Fruit fly (Drosophila melanogaster) whole organism, embryonic: Measurements from ENCODE around the gene iav.

Experiments used
- Abd-B ChIP-seq: fragments of 200-800 bp; sonication (Bioruptor generic); optimal IDR thresholded peaks from 2 replicates; lab custom pipeline; 2018; ENCODE audit warnings: missing biosample characterization, mild to moderate bottlenecking, missing genetic modification characterization, moderate library complexity
- Antp ChIP-seq: fragments of 200-800 bp; sonication (Bioruptor generic); optimal IDR thresholded peaks from 3 replicates; lab custom pipeline; 2016; ENCODE audit warnings: missing biosample characterization, missing genetic modification characterization
- Atf3 ChIP-seq: fragments of 200-800 bp; sonication (Bioruptor generic); optimal IDR thresholded peaks from 3 replicates; lab custom pipeline; 2016; ENCODE audit warnings: missing biosample characterization, missing genetic modification characterization
- CG12071 ChIP-seq: fragments of 200-800 bp; sonication (Bioruptor generic); optimal IDR thresholded peaks from 3 replicates; lab custom pipeline; 2018; ENCODE audit warnings: missing biosample characterization, mild to moderate bottlenecking, missing genetic modification characterization
- CG13424 ChIP-seq: fragments of 200-800 bp; sonication (Bioruptor generic); optimal IDR thresholded peaks from 2 replicates; lab custom pipeline; 2019; ENCODE audit warnings: missing biosample characterization, mild to moderate bottlenecking, missing genetic modification characterization, moderate library complexity
- CG15514 ChIP-seq: fragments of 200-800 bp; sonication (Bioruptor generic); optimal IDR thresholded peaks from 3 replicates; lab custom pipeline; 2017; ENCODE audit warnings: missing biosample characterization, missing genetic modification characterization, mild to moderate bottlenecking, moderate library complexity, missing genetic modification reagents
- CG1603 ChIP-seq: fragments of 200-800 bp; sonication (Bioruptor generic); optimal IDR thresholded peaks from 2 replicates; lab custom pipeline; 2019; ENCODE audit warnings: missing biosample characterization, mild to moderate bottlenecking, missing genetic modification characterization, moderate library complexity
- CG16813 ChIP-seq: fragments of 200-800 bp; sonication (Bioruptor generic); IDR thresholded peaks from 3 replicates; pipeline ENCODE4 v1.3.6; 2022; ENCODE audit warnings: missing biosample characterization, missing genetic modification characterization; ENCODE audit not compliant: partially characterized antibody
- CG17359 ChIP-seq: fragments of 200-800 bp; sonication (Bioruptor generic); optimal IDR thresholded peaks from 3 replicates; lab custom pipeline; 2018; ENCODE audit warnings: missing biosample characterization, mild to moderate bottlenecking, missing genetic modification characterization, moderate library complexity
- CG17802 ChIP-seq: fragments of 200-800 bp; sonication (Bioruptor generic); optimal IDR thresholded peaks from 2 replicates; lab custom pipeline; 2018; ENCODE audit warnings: missing biosample characterization, mild to moderate bottlenecking, missing genetic modification characterization, moderate library complexity
- CG18476 ChIP-seq: fragments of 200-800 bp; sonication (Bioruptor generic); optimal IDR thresholded peaks from 2 replicates; lab custom pipeline; 2016; ENCODE audit warnings: missing biosample characterization, mild to moderate bottlenecking, missing genetic modification characterization
- CG2120 ChIP-seq: fragments of 200-800 bp; sonication (Bioruptor generic); optimal IDR thresholded peaks from 3 replicates; lab custom pipeline; 2016; ENCODE audit warnings: missing biosample characterization, missing genetic modification characterization
- CG31224 ChIP-seq: fragments of 200-800 bp; sonication (Bioruptor generic); IDR thresholded peaks from 2 replicates; pipeline ENCODE4 v1.3.6; 2022; ENCODE audit warnings: missing biosample characterization, missing genetic modification characterization
- CG4617 ChIP-seq: fragments of 200-800 bp; sonication (Bioruptor generic); optimal IDR thresholded peaks from 3 replicates; lab custom pipeline; 2016; ENCODE audit warnings: missing biosample characterization, missing genetic modification characterization, borderline replicate concordance
- CG4730 ChIP-seq: fragments of 200-800 bp; sonication (Bioruptor generic); IDR thresholded peaks from 2 replicates; pipeline ENCODE4 v1.3.6; 2022; ENCODE audit warnings: missing biosample characterization, missing genetic modification characterization
- CG7928 ChIP-seq: fragments of 200-800 bp; sonication (Bioruptor generic); optimal IDR thresholded peaks from 2 replicates; lab custom pipeline; 2017; ENCODE audit warnings: missing biosample characterization, mild to moderate bottlenecking, missing genetic modification characterization
- CG8478 ChIP-seq: fragments of >200 bp; optimal IDR thresholded peaks from 2 replicates; lab custom pipeline; 2018
- CG9797 ChIP-seq: fragments of 200-800 bp; sonication (Bioruptor generic); optimal IDR thresholded peaks from 3 replicates; lab custom pipeline; 2018; ENCODE audit warnings: missing biosample characterization, mild to moderate bottlenecking, missing genetic modification characterization
- CG9932 ChIP-seq: fragments of 200-800 bp; sonication (Bioruptor generic); IDR thresholded peaks from 2 replicates; pipeline ENCODE4 v1.3.6; 2022; ENCODE audit warnings: missing biosample characterization, missing genetic modification characterization
- Doc2 ChIP-seq: fragments of 200-800 bp; sonication (Bioruptor generic); IDR thresholded peaks from 2 replicates; pipeline ENCODE4 v1.3.6; 2022; ENCODE audit warnings: missing biosample characterization, missing genetic modification characterization
- Ets65A ChIP-seq: fragments of 200-800 bp; sonication (Bioruptor generic); peaks from one replicate; lab custom pipeline; 2016; ENCODE audit warnings: missing biosample characterization, missing genetic modification characterization
- Fer1 ChIP-seq: fragments of 200-800 bp; sonication (Bioruptor generic); optimal IDR thresholded peaks from 2 replicates; lab custom pipeline; 2017; ENCODE audit warnings: missing biosample characterization, mild to moderate bottlenecking, missing genetic modification characterization
- Fer3 ChIP-seq: fragments of 200-800 bp; sonication (Bioruptor generic); optimal IDR thresholded peaks from 2 replicates; lab custom pipeline; 2018; ENCODE audit warnings: missing biosample characterization, mild to moderate bottlenecking, missing genetic modification characterization, moderate library complexity
- HLH4C ChIP-seq: fragments of 200-800 bp; sonication (Bioruptor generic); IDR thresholded peaks from 3 replicates; pipeline ENCODE4 v1.3.6; 2022; ENCODE audit warnings: missing biosample characterization, missing genetic modification characterization; ENCODE audit not compliant: partially characterized antibody
- Max ChIP-seq: fragments of 200-800 bp; sonication (Bioruptor generic); optimal IDR thresholded peaks from 2 replicates; lab custom pipeline; 2016; ENCODE audit warnings: missing biosample characterization, mild to moderate bottlenecking, missing genetic modification characterization
- Nf-YA ChIP-seq: fragments of 200-800 bp; sonication (Bioruptor generic); IDR thresholded peaks from 2 replicates; pipeline ENCODE4 v1.3.6; 2022; ENCODE audit warnings: missing biosample characterization, missing genetic modification characterization
- Oaz ChIP-seq: fragments of 200-800 bp; sonication (Bioruptor generic); IDR thresholded peaks from 2 replicates; pipeline ENCODE4 v1.3.6; 2022; ENCODE audit warnings: missing biosample characterization, missing genetic modification characterization
- Rfx ChIP-seq: fragments of 200-800 bp; sonication (Bioruptor generic); IDR thresholded peaks from 2 replicates; pipeline ENCODE4 v1.3.6; 2022; ENCODE audit warnings: missing biosample characterization, missing genetic modification characterization
- Sox102F ChIP-seq: fragments of 200-800 bp; sonication (Bioruptor generic); optimal IDR thresholded peaks from 2 replicates; lab custom pipeline; 2018; ENCODE audit warnings: missing biosample characterization, mild to moderate bottlenecking, missing genetic modification characterization, moderate library complexity
- Sry-β ChIP-seq: fragments of 200-800 bp; sonication (Bioruptor generic); optimal IDR thresholded peaks from 2 replicates; lab custom pipeline; 2018; ENCODE audit warnings: missing biosample characterization, mild to moderate bottlenecking, missing genetic modification characterization, moderate library complexity
- YL-1 ChIP-seq: fragments of 200-800 bp; sonication (Bioruptor generic); optimal IDR thresholded peaks from 3 replicates; lab custom pipeline; 2017; ENCODE audit warnings: missing biosample characterization, mild to moderate bottlenecking, missing genetic modification characterization
- ac ChIP-seq: fragments of 200-800 bp; sonication (Bioruptor generic); optimal IDR thresholded peaks from 3 replicates; lab custom pipeline; 2017; ENCODE audit warnings: missing biosample characterization, mild to moderate bottlenecking, missing genetic modification characterization
- az2 ChIP-seq: fragments of 200-800 bp; sonication (Bioruptor generic); optimal IDR thresholded peaks from 3 replicates; lab custom pipeline; 2016; ENCODE audit warnings: missing biosample characterization, missing genetic modification characterization
- br ChIP-seq: fragments of >200 bp; optimal IDR thresholded peaks from 2 replicates; lab custom pipeline; 2017
- disco-r ChIP-seq: fragments of 200-800 bp; sonication (Bioruptor generic); optimal IDR thresholded peaks from 2 replicates; lab custom pipeline; 2016; ENCODE audit warnings: missing biosample characterization, missing genetic modification characterization
- dmrt11E ChIP-seq: fragments of 200-800 bp; sonication (Bioruptor generic); optimal IDR thresholded peaks from 3 replicates; lab custom pipeline; 2018; ENCODE audit warnings: missing biosample characterization, mild to moderate bottlenecking, missing genetic modification characterization, moderate library complexity
- fd3F ChIP-seq: fragments of 200-800 bp; sonication (Bioruptor generic); optimal IDR thresholded peaks from 2 replicates; lab custom pipeline; 2018; ENCODE audit warnings: missing biosample characterization, mild to moderate bottlenecking, missing genetic modification characterization, moderate library complexity
- gcm2 ChIP-seq: fragments of 200-800 bp; sonication (Bioruptor generic); optimal IDR thresholded peaks from 2 replicates; lab custom pipeline; 2016; ENCODE audit warnings: missing biosample characterization, missing genetic modification characterization
- ham ChIP-seq: fragments of 200-800 bp; sonication (Bioruptor generic); IDR thresholded peaks from 2 replicates; pipeline ENCODE4 v1.3.6; 2022; ENCODE audit warnings: missing biosample characterization, missing genetic modification characterization
- jigr1 ChIP-seq: fragments of 200-800 bp; sonication (Bioruptor generic); IDR thresholded peaks from 3 replicates; pipeline ENCODE4 v1.3.6; 2022; ENCODE audit warnings: missing biosample characterization, missing genetic modification characterization
- ken ChIP-seq: fragments of 200-800 bp; sonication (Bioruptor generic); IDR thresholded peaks from 3 replicates; pipeline ENCODE4 v1.3.6; 2022; ENCODE audit warnings: missing biosample characterization, missing genetic modification characterization
- luna ChIP-seq: fragments of 200-800 bp; sonication (Bioruptor generic); optimal IDR thresholded peaks from 2 replicates; lab custom pipeline; 2016; ENCODE audit warnings: missing biosample characterization, missing genetic modification characterization
- ranshi ChIP-seq: fragments of 200-800 bp; sonication (Bioruptor generic); IDR thresholded peaks from 2 replicates; pipeline ENCODE4 v1.3.6; 2022; ENCODE audit warnings: missing biosample characterization, missing genetic modification characterization
- sisA ChIP-seq: fragments of 200-800 bp; sonication (Bioruptor generic); IDR thresholded peaks from 2 replicates; pipeline ENCODE4 v1.3.6; 2022; ENCODE audit warnings: missing biosample characterization, missing genetic modification characterization
- so ChIP-seq: fragments of 200-800 bp; sonication (Bioruptor generic); IDR thresholded peaks from 3 replicates; pipeline ENCODE4 v1.3.6; 2022; ENCODE audit warnings: missing biosample characterization, missing genetic modification characterization
- sob ChIP-seq: fragments of 200-800 bp; sonication (Bioruptor generic); IDR thresholded peaks from 2 replicates; pipeline ENCODE4 v1.3.6; 2022; ENCODE audit warnings: missing biosample characterization, missing genetic modification characterization
- ssp ChIP-seq: fragments of 200-800 bp; sonication (Bioruptor generic); IDR thresholded peaks from 2 replicates; pipeline ENCODE4 v1.3.6; 2022; ENCODE audit warnings: missing biosample characterization, missing genetic modification characterization
- tna ChIP-seq: fragments of 200-800 bp; sonication (Bioruptor generic); IDR thresholded peaks from 2 replicates; pipeline ENCODE4 v1.3.6; 2022; ENCODE audit warnings: missing biosample characterization, missing genetic modification characterization; ENCODE audit not compliant: partially characterized antibody
- tup ChIP-seq: fragments of 200-800 bp; sonication (Bioruptor generic); optimal IDR thresholded peaks from 2 replicates; lab custom pipeline; 2016; ENCODE audit warnings: missing biosample characterization, mild to moderate bottlenecking, missing genetic modification characterization, moderate library complexity
- wek ChIP-seq: fragments of 200-800 bp; sonication (Bioruptor generic); optimal IDR thresholded peaks from 3 replicates; lab custom pipeline; 2018; ENCODE audit warnings: missing biosample characterization, mild to moderate bottlenecking, missing genetic modification characterization, moderate library complexity
- zen2 ChIP-seq: fragments of 200-800 bp; sonication (Bioruptor generic); IDR thresholded peaks from 3 replicates; pipeline ENCODE4 v1.3.6; 2022; ENCODE audit warnings: missing biosample characterization, missing genetic modification characterization; ENCODE audit not compliant: partially characterized antibody

Gene iav

dm6 chrX:6794190-6794589 is 19.6 kb upstream of the iav start (continued):
- TF ChIP-seq CG15514 (GFP tag; lab: Kevin White, UChicago) (peak; percentile 72), CG4730 (peak; percentile 73), br (lab: Kevin White, UChicago) (no peak), Atf3 (GFP tag; lab: Kevin White, UChicago) (peak; percentile 74), Sox102F (GFP tag; lab: Kevin White, UChicago) (peak; percentile 87), sob (GFP tag; lab: Robert Waterston, UW) (peak; percentile 84), Oaz (peak; percentile 65; the same call in 1 of the 2 replicates), Sry-β (no peak), wek (GFP tag; lab: Kevin White, UChicago) (peak; percentile 76), ham (GFP tag; lab: Robert Waterston, UW) (peak; percentile 65; the same call in 1 of the 2 replicates), CG17802 (tag; lab: Kevin White, UChicago) (peak; percentile 41), Fer1 (GFP tag; lab: Kevin White, UChicago) (peak; percentile 71), Ets65A (GFP tag; lab: Kevin White, UChicago) (peak; percentile 97), CG12071 (GFP tag; lab: Kevin White, UChicago) (peak; percentile 91), CG1603 (tag; lab: Kevin White, UChicago) (peak; percentile 93), az2 (GFP tag; lab: Kevin White, UChicago) (peak; percentile 83), Antp (GFP tag; lab: Kevin White, UChicago) (peak; percentile 76), HLH4C (GFP tag; lab: Robert Waterston, UW) (no peak), CG9932 (peak; percentile 84), gcm2 (GFP tag; lab: Kevin White, UChicago) (peak; percentile 77), Rfx (GFP tag; lab: Robert Waterston, UW) (peak; percentile 92), CG31224 (GFP tag; lab: Robert Waterston, UW) (peak; percentile 77), dmrt11E (tag; lab: Kevin White, UChicago) (peak; percentile 42), Doc2 (0 out of 2 replicates have a peak, but pooled peaks have one; percentile 41), sisA (GFP tag; lab: Robert Waterston, UW) (peak; percentile 83), Nf-YA (GFP tag; lab: Robert Waterston, UW) (peak; percentile 68), disco-r (GFP tag; lab: Kevin White, UChicago) (peak; percentile 78), luna (peak; percentile 59), ssp (GFP tag; lab: Robert Waterston, UW) (peak; percentile 62; the same call in 1 of the 2 replicates), ac (peak; percentile 36), CG4617 (GFP tag; lab: Kevin White, UChicago) (peak; percentile 51), CG13424 (tag; lab: Kevin White, UChicago) (peak; percentile 81), CG16813 (GFP tag; lab: Robert Waterston, UW) (no peak), ranshi (peak; percentile 87), CG18476 (GFP tag; lab: Kevin White, UChicago) (peak; percentile 72), tna (GFP tag; lab: Robert Waterston, UW) (no peak), fd3F (GFP tag; lab: Kevin White, UChicago) (peak; percentile 77), ken (GFP tag; lab: Robert Waterston, UW) (peak; percentile 87), so (peak; percentile 90), tup (GFP tag; lab: Kevin White, UChicago) (peak; percentile 55), CG7928 (GFP tag; lab: Kevin White, UChicago) (peak; percentile 36), CG8478 (no peak), CG2120 (GFP tag; lab: Kevin White, UChicago) (peak; percentile 89), zen2 (GFP tag; lab: Robert Waterston, UW) (no peak), Abd-B (GFP tag; lab: Kevin White, UChicago) (peak; percentile 81), Fer3 (tag; lab: Kevin White, UChicago) (peak; percentile 83), CG9797 (GFP tag; lab: Kevin White, UChicago) (no peak), YL-1 (GFP tag; lab: Kevin White, UChicago) (peak; percentile 18), jigr1 (GFP tag; lab: Robert Waterston, UW) (peak; percentile 61; the same call in 2 of the 3 replicates), CG17359 (peak; percentile 86), Max (peak; percentile 77)
